Worm (Caenorhabditis elegans) whole organism, early embryonic: Measurements from ENCODE around the gene aex-2.

Experiments used
- B0310.2 ChIP-seq: sonication (generic microtip); optimal IDR thresholded peaks from 2 replicates; lab custom pipeline; 2016; ENCODE audit warnings: mild to moderate bottlenecking, missing genetic modification characterization, missing compliant biosample characterization
- F13C5.2 ChIP-seq: sonication (generic microtip); optimal IDR thresholded peaks from 2 replicates; lab custom pipeline; 2017; ENCODE audit warnings: mild to moderate bottlenecking, missing genetic modification characterization, inconsistent platforms, missing compliant biosample characterization
- aly-1 ChIP-seq: sonication (generic microtip); optimal IDR thresholded peaks from 2 replicates; lab custom pipeline; 2016; ENCODE audit warnings: missing genetic modification characterization, missing compliant biosample characterization
- ama-1 ChIP-seq: fragments of 150-350 bp; optimal IDR thresholded peaks from 2 replicates; lab custom pipeline; 2014
- ceh-13 ChIP-seq: fragments of 200-800 bp; sonication (Bioruptor generic); optimal IDR thresholded peaks from 2 replicates; lab custom pipeline; 2018; ENCODE audit warnings: mild to moderate bottlenecking, missing genetic modification characterization, missing compliant biosample characterization
- ceh-36 ChIP-seq: sonication (generic microtip); optimal IDR thresholded peaks from 2 replicates; lab custom pipeline; 2016; ENCODE audit warnings: missing genetic modification characterization, inconsistent platforms, missing compliant biosample characterization
- ets-7 ChIP-seq: sonication (generic microtip); optimal IDR thresholded peaks from 2 replicates; lab custom pipeline; 2016; ENCODE audit warnings: missing genotype, missing genetic modification characterization, missing compliant biosample characterization
- flt-1 ChIP-seq: fragments of 200-800 bp; sonication (Bioruptor generic); IDR thresholded peaks from 2 replicates; pipeline ENCODE4 v1.3.6; 2022; ENCODE audit warnings: missing genetic modification characterization, missing compliant biosample characterization
- hmbx-1 ChIP-seq: sonication (generic microtip); optimal IDR thresholded peaks from 2 replicates; lab custom pipeline; 2016; ENCODE audit warnings: mild to moderate bottlenecking, missing genetic modification characterization, missing compliant biosample characterization
- hmg-4 ChIP-seq: fragments of 200-800 bp; sonication (Bioruptor generic); optimal IDR thresholded peaks from 2 replicates; lab custom pipeline; 2018; ENCODE audit warnings: mild to moderate bottlenecking, missing genetic modification characterization, missing compliant biosample characterization
- hnd-1 ChIP-seq: sonication (generic microtip); optimal IDR thresholded peaks from 2 replicates; lab custom pipeline; 2016; ENCODE audit warnings: missing genetic modification characterization, missing compliant biosample characterization
- pes-1 ChIP-seq: fragments of 200-800 bp; sonication (Bioruptor generic); IDR thresholded peaks from 2 replicates; pipeline ENCODE4 v1.3.6; 2022; ENCODE audit warnings: missing genetic modification reagents, missing genetic modification characterization, missing compliant biosample characterization
- scrt-1 ChIP-seq: fragments of 200-800 bp; sonication (Bioruptor generic); IDR thresholded peaks from 2 replicates; pipeline ENCODE4 v1.3.6; 2022; ENCODE audit warnings: missing genetic modification characterization, missing compliant biosample characterization
- sea-1 ChIP-seq: fragments of 200-800 bp; sonication (Bioruptor generic); conservative IDR thresholded peaks from 2 replicates; pipeline ENCODE4 v1.3.6; 2022; ENCODE audit warnings: missing genetic modification characterization, missing compliant biosample characterization
- tbx-11 ChIP-seq: fragments of 200-800 bp; sonication (Bioruptor generic); IDR thresholded peaks from 2 replicates; pipeline ENCODE4 v1.3.6; 2022; ENCODE audit warnings: missing genetic modification characterization, missing compliant biosample characterization
- tbx-37 ChIP-seq: fragments of 200-800 bp; sonication (Bioruptor generic); conservative IDR thresholded peaks from 2 replicates; pipeline ENCODE4 v1.3.6; 2022; ENCODE audit warnings: missing genetic modification reagents, missing genetic modification characterization, missing compliant biosample characterization
- tra-4 ChIP-seq: sonication (generic microtip); optimal IDR thresholded peaks from 2 replicates; lab custom pipeline; 2017; ENCODE audit warnings: missing genetic modification characterization, missing compliant biosample characterization

Gene aex-2

DNA sequence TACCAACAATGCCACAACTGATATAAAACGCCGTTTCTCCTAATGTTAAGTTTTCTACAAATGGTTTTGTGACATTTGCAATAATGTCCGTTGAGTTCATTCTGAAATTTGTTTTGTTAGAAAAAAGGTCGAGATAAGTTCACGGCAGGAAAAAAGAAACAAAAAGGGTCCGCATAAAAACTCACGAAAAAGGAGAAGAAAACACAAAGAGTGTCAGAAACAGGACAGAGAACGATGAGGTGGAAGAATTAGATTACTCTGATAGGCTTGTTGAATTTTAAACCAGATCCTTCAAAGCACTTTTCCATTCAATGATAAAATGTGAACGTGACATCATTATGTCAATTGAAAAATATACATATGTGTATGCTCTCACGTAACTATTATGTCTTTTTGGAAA is at the start of gene aex-2:
Gene aex-2 (minus strand): TSS at position 101 of the 400 bp plus-strand sequence.
- TF ChIP-seq scrt-1 (GFP tag; lab: Robert Waterston, UW) (no peak), sea-1 (GFP tag; lab: Robert Waterston, UW) (no peak), hmbx-1 (tag; lab: Kevin White, UChicago) (no peak), ceh-13 (GFP tag; lab: Kevin White, UChicago) (no peak), F13C5.2 (tag; lab: Kevin White, UChicago) (no peak), hmg-4 (GFP tag; lab: Kevin White, UChicago) (no peak), tbx-11 (GFP tag; lab: Robert Waterston, UW) (no peak), pes-1 (no peak), flt-1 (GFP tag; lab: Robert Waterston, UW) (no peak), ama-1 (lab: Kevin White, UChicago) (no peak), aly-1 (tag; lab: Kevin White, UChicago) (no peak), B0310.2 (tag; lab: Kevin White, UChicago) (no peak), ceh-36 (tag; lab: Kevin White, UChicago) (no peak), hnd-1 (tag; lab: Kevin White, UChicago) (no peak), ets-7 (tag; lab: Kevin White, UChicago) (no peak), tbx-37 (no peak), tra-4 (tag; lab: Kevin White, UChicago) (no peak)

DNA sequence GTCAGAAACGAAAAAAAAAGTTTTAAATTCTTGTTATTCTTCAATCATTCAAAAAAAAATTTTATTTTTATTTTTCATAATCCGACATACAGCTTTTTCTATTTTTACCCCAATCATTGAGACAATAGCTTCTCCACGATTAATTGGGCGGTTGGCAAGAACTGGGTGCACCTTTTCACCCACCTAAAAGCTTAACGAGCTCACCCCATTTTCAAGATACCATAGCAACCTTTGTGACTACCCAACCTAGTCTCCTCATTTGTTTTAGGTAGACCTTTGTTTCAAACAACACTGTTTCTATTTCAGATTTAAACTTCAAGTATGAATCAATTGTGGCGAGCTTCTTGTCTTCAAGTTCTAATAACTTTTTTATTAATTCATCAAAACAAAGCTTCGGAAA is 45.4 kb upstream of the aex-2 start, which contains the start of gene dyf-7:
Gene dyf-7 (plus strand): TSS at position 301 of the 400 bp plus-strand sequence.
- TF ChIP-seq flt-1 (GFP tag; lab: Robert Waterston, UW) (no peak), ceh-36 (tag; lab: Kevin White, UChicago) (no peak), pes-1 (no peak)

DNA sequence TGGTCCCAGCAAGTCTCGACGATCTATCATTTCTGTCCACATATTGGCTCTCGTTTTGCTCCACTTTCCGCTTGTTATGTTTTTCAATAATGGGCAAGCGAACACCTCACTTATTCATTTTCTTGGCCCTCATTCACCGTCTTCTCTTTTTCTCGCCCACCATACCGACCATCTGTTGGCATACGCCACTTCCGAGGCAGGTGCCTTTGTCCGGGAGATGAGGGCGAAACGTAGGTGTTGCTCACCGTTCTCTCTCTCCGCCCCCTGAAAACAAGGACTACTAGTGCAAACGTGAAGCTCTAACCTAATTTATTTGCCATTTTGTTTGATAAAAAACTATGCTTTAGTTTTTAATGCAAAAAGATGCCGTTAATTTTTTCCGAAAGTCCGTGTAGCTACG is 44.7 kb upstream of the aex-2 start:
- TF ChIP-seq tra-4 (tag; lab: Kevin White, UChicago) (no peak), hmg-4 (GFP tag; lab: Kevin White, UChicago) (no peak), F13C5.2 (tag; lab: Kevin White, UChicago) (no peak), ceh-13 (GFP tag; lab: Kevin White, UChicago) (no peak), hnd-1 (tag; lab: Kevin White, UChicago) (no peak), ets-7 (tag; lab: Kevin White, UChicago) (no peak), scrt-1 (GFP tag; lab: Robert Waterston, UW) (no peak), aly-1 (tag; lab: Kevin White, UChicago) (no peak)

DNA sequence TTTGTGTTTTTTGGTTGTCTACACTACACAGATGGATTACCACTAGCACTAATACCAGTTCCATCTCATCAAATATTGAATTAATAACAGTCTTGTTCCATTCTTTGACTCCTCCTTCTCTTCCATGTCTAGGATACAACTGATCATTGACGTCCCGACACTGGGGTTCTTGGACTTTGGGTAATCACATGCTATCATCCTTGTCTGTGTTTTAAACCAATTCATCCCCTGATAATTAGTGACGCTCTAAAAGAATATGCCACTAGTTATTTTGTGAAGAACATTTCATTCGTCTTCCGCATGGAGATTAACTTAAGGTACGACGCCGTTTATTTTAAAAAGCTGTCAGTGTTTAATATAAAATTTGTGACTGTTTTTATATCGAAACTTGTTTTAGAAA is 37.5 kb upstream of the aex-2 start, which contains the start of gene npr-18:
Gene npr-18 (plus strand): TSS at position 301 of the 400 bp plus-strand sequence.
- TF ChIP-seq hmbx-1 (tag; lab: Kevin White, UChicago) (no peak), ama-1 (lab: Kevin White, UChicago) (no peak), hmg-4 (GFP tag; lab: Kevin White, UChicago) (no peak), sea-1 (GFP tag; lab: Robert Waterston, UW) (no peak), ets-7 (tag; lab: Kevin White, UChicago) (no peak), ceh-36 (tag; lab: Kevin White, UChicago) (no peak), scrt-1 (GFP tag; lab: Robert Waterston, UW) (no peak), tbx-37 (no peak), aly-1 (tag; lab: Kevin White, UChicago) (no peak), F13C5.2 (tag; lab: Kevin White, UChicago) (no peak), flt-1 (GFP tag; lab: Robert Waterston, UW) (no peak), tbx-11 (GFP tag; lab: Robert Waterston, UW) (no peak), ceh-13 (GFP tag; lab: Kevin White, UChicago) (no peak), tra-4 (tag; lab: Kevin White, UChicago) (no peak), hnd-1 (tag; lab: Kevin White, UChicago) (no peak), pes-1 (no peak), B0310.2 (tag; lab: Kevin White, UChicago) (no peak)

DNA sequence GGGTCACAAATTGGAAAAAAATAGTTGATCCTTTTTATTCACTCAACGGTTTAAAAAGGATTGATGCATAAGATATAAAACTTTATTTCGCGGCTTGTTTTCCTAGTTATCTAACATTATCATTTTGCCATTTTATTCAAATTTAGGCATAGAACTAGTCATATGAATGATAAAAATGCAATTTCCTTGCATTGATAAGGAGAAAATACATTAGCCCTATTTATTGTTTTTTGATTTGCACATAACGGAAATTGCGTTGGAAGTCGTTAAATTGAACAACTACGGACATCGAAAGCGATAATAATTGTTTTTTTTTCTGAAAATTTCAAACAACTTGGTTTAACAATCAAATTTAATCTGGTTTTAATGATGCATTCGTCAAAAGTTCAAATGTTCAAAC is 34.3 kb upstream of the aex-2 start:
- TF ChIP-seq hnd-1 (tag; lab: Kevin White, UChicago) (no peak), tra-4 (tag; lab: Kevin White, UChicago) (no peak), tbx-11 (GFP tag; lab: Robert Waterston, UW) (no peak)

DNA sequence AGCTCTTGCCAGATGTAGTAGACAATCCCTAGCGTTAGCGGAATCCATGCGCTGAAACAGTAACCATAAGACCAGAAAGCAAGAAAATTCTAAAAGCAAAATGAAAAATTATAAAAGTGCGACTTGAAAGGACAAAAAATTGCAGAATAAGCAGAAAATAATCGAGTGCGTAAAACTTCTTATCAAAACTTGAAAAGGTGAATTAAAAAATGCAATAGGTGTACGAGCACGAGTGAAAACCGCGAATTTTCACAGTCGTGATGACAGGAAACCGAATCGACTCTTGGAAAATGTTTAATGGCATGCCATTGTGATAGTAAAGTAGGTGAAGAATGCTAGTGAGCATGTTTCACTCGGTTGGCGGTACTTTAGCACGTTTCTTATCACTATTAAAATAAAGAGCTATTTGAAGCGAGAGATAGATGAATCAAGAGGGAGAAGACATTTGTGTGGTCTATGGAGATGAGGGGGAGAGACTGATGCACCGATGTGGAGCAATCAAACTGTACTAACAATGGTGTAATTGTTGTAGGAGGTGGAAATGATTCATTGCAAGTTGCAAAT is 27.3 kb upstream of the aex-2 start, which contains the start of gene ifp-1:
Gene ifp-1 (minus strand): TSS at position 51 of the 564 bp plus-strand sequence.
- TF ChIP-seq aly-1 (tag; lab: Kevin White, UChicago) (no peak), ets-7 (tag; lab: Kevin White, UChicago) (no peak), hmbx-1 (tag; lab: Kevin White, UChicago) (no peak), tra-4 (tag; lab: Kevin White, UChicago) (no peak)

DNA sequence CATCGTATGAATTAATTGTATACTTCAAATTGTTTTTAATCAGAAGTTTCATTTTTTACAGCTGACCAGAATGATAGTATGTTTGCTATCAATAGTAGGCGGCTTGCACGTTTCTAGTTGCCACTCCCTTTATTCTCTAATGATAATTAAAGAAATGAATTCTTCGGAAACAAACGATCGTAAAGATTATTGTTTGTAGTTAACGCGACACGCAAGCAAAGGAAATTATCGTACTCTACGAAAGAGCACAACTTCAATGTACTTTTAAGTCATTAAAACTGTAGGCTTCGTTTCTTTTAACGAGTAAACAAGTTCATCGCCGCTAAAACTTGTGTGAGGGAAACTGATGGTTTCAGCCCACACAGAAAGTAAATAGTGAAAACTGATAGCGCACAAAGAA is 26.5 kb upstream of the aex-2 start:
- TF ChIP-seq ceh-36 (tag; lab: Kevin White, UChicago) (no peak), F13C5.2 (tag; lab: Kevin White, UChicago) (no peak), scrt-1 (GFP tag; lab: Robert Waterston, UW) (no peak), ama-1 (lab: Kevin White, UChicago) (no peak)

DNA sequence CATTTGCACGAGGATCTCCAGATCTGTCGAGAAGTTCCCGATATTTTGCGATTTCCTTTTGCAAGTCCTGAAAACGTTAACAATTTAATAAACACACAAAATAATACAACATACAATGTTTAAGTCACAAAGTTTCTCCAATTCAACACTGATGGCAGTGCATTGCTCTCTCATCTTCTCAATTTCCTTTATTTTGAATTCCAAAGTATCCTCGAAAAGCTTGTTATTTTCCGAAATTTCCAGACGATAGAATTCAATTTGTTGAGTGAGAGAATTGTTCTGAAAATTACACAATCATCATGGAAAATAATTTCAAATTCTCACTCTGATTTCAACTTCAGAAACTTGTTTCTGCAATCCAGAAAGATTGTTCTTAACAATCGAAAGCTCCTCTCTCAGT is 25.0 kb upstream of the aex-2 start:
- TF ChIP-seq F13C5.2 (tag; lab: Kevin White, UChicago) (no peak), B0310.2 (tag; lab: Kevin White, UChicago) (no peak), tbx-11 (GFP tag; lab: Robert Waterston, UW) (no peak), flt-1 (GFP tag; lab: Robert Waterston, UW) (no peak), ceh-36 (tag; lab: Kevin White, UChicago) (no peak), scrt-1 (GFP tag; lab: Robert Waterston, UW) (no peak), aly-1 (tag; lab: Kevin White, UChicago) (no peak), hnd-1 (tag; lab: Kevin White, UChicago) (no peak), pes-1 (no peak), ceh-13 (GFP tag; lab: Kevin White, UChicago) (no peak), sea-1 (GFP tag; lab: Robert Waterston, UW) (no peak), ets-7 (tag; lab: Kevin White, UChicago) (no peak), tra-4 (tag; lab: Kevin White, UChicago) (no peak)
